Fruit fly (Drosophila melanogaster) whole organism, embryonic: Measurements from ENCODE around the gene LSm3.

Experiments
- Aef1 ChIP-seq: fragments of 200-800 bp; sonication (Bioruptor generic); IDR thresholded peaks from 3 replicates; pipeline ENCODE4 v1.3.6; 2022; ENCODE audit warnings: missing biosample characterization, missing genetic modification characterization
- B-H1 ChIP-seq: fragments of 200-800 bp; sonication (Bioruptor generic); IDR thresholded peaks from 3 replicates; pipeline ENCODE4 v1.3.6; 2022; ENCODE audit warnings: missing biosample characterization, missing genetic modification characterization
- CG10147 ChIP-seq: fragments of 200-800 bp; sonication (Bioruptor generic); optimal IDR thresholded peaks from 2 replicates; lab custom pipeline; 2019; ENCODE audit warnings: missing biosample characterization, mild to moderate bottlenecking, missing genetic modification characterization, moderate library complexity
- CG10321 ChIP-seq: fragments of 200-800 bp; sonication (Bioruptor generic); IDR thresholded peaks from 2 replicates; pipeline ENCODE4 v1.3.6; 2022; ENCODE audit warnings: missing biosample characterization, missing genetic modification characterization
- CG10462 ChIP-seq: fragments of 200-800 bp; sonication (Bioruptor generic); optimal IDR thresholded peaks from 2 replicates; lab custom pipeline; 2016; ENCODE audit warnings: missing biosample characterization, missing genetic modification characterization
- CG12219 ChIP-seq: fragments of 200-800 bp; sonication (Bioruptor generic); optimal IDR thresholded peaks from 3 replicates; lab custom pipeline; 2018; ENCODE audit warnings: missing biosample characterization, mild to moderate bottlenecking, missing genetic modification characterization
- CG12299 ChIP-seq: fragments of 200-800 bp; sonication (Bioruptor generic); optimal IDR thresholded peaks from 2 replicates; lab custom pipeline; 2018; ENCODE audit warnings: missing biosample characterization, mild to moderate bottlenecking, missing genetic modification characterization
- CG12769 ChIP-seq: fragments of 200-800 bp; sonication (Bioruptor generic); optimal IDR thresholded peaks from 2 replicates; lab custom pipeline; 2019; ENCODE audit warnings: missing biosample characterization, mild to moderate bottlenecking, missing genetic modification characterization, moderate library complexity
- CG1529 ChIP-seq: fragments of 200-800 bp; sonication (Bioruptor generic); optimal IDR thresholded peaks from 3 replicates; lab custom pipeline; 2018; ENCODE audit warnings: missing biosample characterization, missing genetic modification characterization
- CG16779 ChIP-seq: fragments of 200-800 bp; sonication (Bioruptor generic); IDR thresholded peaks from 2 replicates; pipeline ENCODE4 v1.3.6; 2022; ENCODE audit warnings: missing biosample characterization, missing genetic modification characterization
- CG17186 ChIP-seq: fragments of 200-800 bp; sonication (Bioruptor generic); optimal IDR thresholded peaks from 3 replicates; lab custom pipeline; 2017; ENCODE audit warnings: missing biosample characterization, missing genetic modification reagents, missing genetic modification characterization
- CG18476 ChIP-seq: fragments of 200-800 bp; sonication (Bioruptor generic); optimal IDR thresholded peaks from 2 replicates; lab custom pipeline; 2016; ENCODE audit warnings: missing biosample characterization, mild to moderate bottlenecking, missing genetic modification characterization
- CG18599 ChIP-seq: fragments of 200-800 bp; sonication (Bioruptor generic); optimal IDR thresholded peaks from 3 replicates; lab custom pipeline; 2017; ENCODE audit warnings: missing biosample characterization, missing genetic modification characterization, mild to moderate bottlenecking, moderate library complexity, missing genetic modification reagents
- CG2129 ChIP-seq: fragments of 200-800 bp; sonication (Bioruptor generic); IDR thresholded peaks from 2 replicates; pipeline ENCODE4 v1.3.6; 2022; ENCODE audit warnings: missing biosample characterization, missing genetic modification characterization; ENCODE audit not compliant: partially characterized antibody
- CG30403 ChIP-seq: fragments of 200-800 bp; sonication (Bioruptor generic); optimal IDR thresholded peaks from 3 replicates; lab custom pipeline; 2016; ENCODE audit warnings: missing biosample characterization, missing genetic modification characterization
- CG5953 ChIP-seq: fragments of 200-800 bp; sonication (Bioruptor generic); IDR thresholded peaks from 2 replicates; pipeline ENCODE4 v1.3.6; 2022; ENCODE audit warnings: missing biosample characterization, missing genetic modification characterization
- CG7556 ChIP-seq: fragments of 200-800 bp; sonication (Bioruptor generic); optimal IDR thresholded peaks from 2 replicates; lab custom pipeline; 2017; ENCODE audit warnings: missing biosample characterization, mild to moderate bottlenecking, missing genetic modification characterization
- CG9727 ChIP-seq: fragments of 200-800 bp; sonication (Bioruptor generic); optimal IDR thresholded peaks from 3 replicates; lab custom pipeline; 2017; ENCODE audit warnings: missing biosample characterization, mild to moderate bottlenecking, missing genetic modification characterization
- CHES-1-like ChIP-seq: fragments of 200-800 bp; sonication (Bioruptor generic); optimal IDR thresholded peaks from 2 replicates; lab custom pipeline; 2016; ENCODE audit warnings: missing biosample characterization, missing genetic modification characterization
- Doc2 ChIP-seq: fragments of 200-800 bp; sonication (Bioruptor generic); IDR thresholded peaks from 2 replicates; pipeline ENCODE4 v1.3.6; 2022; ENCODE audit warnings: missing biosample characterization, missing genetic modification characterization
- Dref ChIP-seq: fragments of 200-800 bp; sonication (Bioruptor generic); IDR thresholded peaks from 2 replicates; pipeline ENCODE4 v1.3.6; 2022; ENCODE audit warnings: missing biosample characterization, missing genetic modification characterization
- Eip74EF ChIP-seq, 2 experiments: fragments of 200-800 bp in 1 of 2; fragments of >200 bp in 1 of 2; sonication (Bioruptor generic) in 1 of 2; optimal IDR thresholded peaks; 2 replicates each; lab custom pipeline; 2017 to 2019; ENCODE audit warnings: missing biosample characterization in 2 of 2, missing genetic modification characterization in 2 of 2, mild to moderate bottlenecking in 1 of 2, moderate library complexity in 1 of 2
- HLHmδ ChIP-seq: fragments of 200-800 bp; sonication (Bioruptor generic); optimal IDR thresholded peaks from 2 replicates; lab custom pipeline; 2018; ENCODE audit warnings: missing biosample characterization, mild to moderate bottlenecking, missing genetic modification characterization, moderate library complexity
- Hmr ChIP-seq: fragments of 200-800 bp; sonication (Bioruptor generic); optimal IDR thresholded peaks from 3 replicates; lab custom pipeline; 2017; ENCODE audit warnings: mild to moderate bottlenecking, missing biosample characterization, missing genetic modification reagents, missing genetic modification characterization
- Hr39 ChIP-seq: fragments of >200 bp; optimal IDR thresholded peaks from 2 replicates; lab custom pipeline; 2017
- Max ChIP-seq: fragments of 200-800 bp; sonication (Bioruptor generic); optimal IDR thresholded peaks from 2 replicates; lab custom pipeline; 2016; ENCODE audit warnings: missing biosample characterization, mild to moderate bottlenecking, missing genetic modification characterization
- Mrtf ChIP-seq: fragments of 200-800 bp; sonication (Bioruptor generic); IDR thresholded peaks from 3 replicates; pipeline ENCODE4 v1.3.6; 2022; ENCODE audit warnings: missing biosample characterization, missing genetic modification characterization
- Neu2 ChIP-seq: fragments of 200-800 bp; sonication (Bioruptor generic); optimal IDR thresholded peaks from 3 replicates; lab custom pipeline; 2016; ENCODE audit warnings: missing biosample characterization, missing genetic modification characterization, borderline replicate concordance
- Nf-YB ChIP-seq: fragments of 200-800 bp; sonication (Bioruptor generic); optimal IDR thresholded peaks from 3 replicates; lab custom pipeline; 2019; ENCODE audit warnings: missing biosample characterization, mild to moderate bottlenecking, missing genetic modification characterization, moderate library complexity
- Oaz ChIP-seq: fragments of 200-800 bp; sonication (Bioruptor generic); IDR thresholded peaks from 2 replicates; pipeline ENCODE4 v1.3.6; 2022; ENCODE audit warnings: missing biosample characterization, missing genetic modification characterization
- Ravus ChIP-seq: fragments of 200-800 bp; sonication (Bioruptor generic); IDR thresholded peaks from 2 replicates; pipeline ENCODE4 v1.3.6; 2022; ENCODE audit warnings: missing biosample characterization, missing genetic modification characterization
- Sry-β ChIP-seq: fragments of 200-800 bp; sonication (Bioruptor generic); optimal IDR thresholded peaks from 2 replicates; lab custom pipeline; 2018; ENCODE audit warnings: missing biosample characterization, mild to moderate bottlenecking, missing genetic modification characterization, moderate library complexity
- YL-1 ChIP-seq: fragments of 200-800 bp; sonication (Bioruptor generic); optimal IDR thresholded peaks from 3 replicates; lab custom pipeline; 2017; ENCODE audit warnings: missing biosample characterization, mild to moderate bottlenecking, missing genetic modification characterization
- abd-A ChIP-seq: fragments of 200-800 bp; sonication (Bioruptor generic); optimal IDR thresholded peaks from 3 replicates; lab custom pipeline; 2019; ENCODE audit warnings: missing biosample characterization, mild to moderate bottlenecking, missing genetic modification characterization, moderate library complexity
- ara ChIP-seq: fragments of 200-800 bp; sonication (Bioruptor generic); IDR thresholded peaks from 2 replicates; pipeline ENCODE4 v1.3.6; 2022; ENCODE audit warnings: missing biosample characterization, missing genetic modification characterization
- ash1 ChIP-seq: fragments of 200-800 bp; sonication (Bioruptor generic); optimal IDR thresholded peaks from 2 replicates; lab custom pipeline; 2018; ENCODE audit warnings: missing biosample characterization, mild to moderate bottlenecking, missing genetic modification characterization
- bab2 ChIP-seq: fragments of 200-800 bp; sonication (Bioruptor generic); optimal IDR thresholded peaks from 2 replicates; lab custom pipeline; 2016; ENCODE audit warnings: missing biosample characterization, missing genetic modification characterization
- cg ChIP-seq: fragments of 200-800 bp; sonication (Bioruptor generic); optimal IDR thresholded peaks from 3 replicates; lab custom pipeline; 2019; ENCODE audit warnings: missing biosample characterization, mild to moderate bottlenecking, missing genetic modification characterization, moderate library complexity
- chm ChIP-seq: fragments of 200-800 bp; sonication (Bioruptor generic); IDR thresholded peaks from 2 replicates; pipeline ENCODE4 v1.3.6; 2022; ENCODE audit warnings: missing biosample characterization, missing genetic modification characterization
- insv ChIP-seq, 2 experiments: fragments of 200-800 bp; sonication (Bioruptor generic); optimal IDR thresholded peaks; 3 replicates each; lab custom pipeline; 2016 to 2018; ENCODE audit warnings: missing biosample characterization in 2 of 2, missing genetic modification characterization in 2 of 2
- jumu ChIP-seq: fragments of 200-800 bp; sonication (Bioruptor generic); optimal IDR thresholded peaks from 3 replicates; lab custom pipeline; 2016; ENCODE audit warnings: missing biosample characterization, missing genetic modification characterization
- lilli ChIP-seq: fragments of 200-800 bp; sonication (Bioruptor generic); optimal IDR thresholded peaks from 3 replicates; lab custom pipeline; 2016; ENCODE audit warnings: missing biosample characterization, missing genetic modification characterization
- lola ChIP-seq, 3 experiments: fragments of >200 bp in 2 of 3; fragments of 200-800 bp in 1 of 3; sonication (Bioruptor generic) in 1 of 3; optimal IDR thresholded peaks; 2 replicates each; lab custom pipeline; 2017 to 2019; ENCODE audit warnings: missing biosample characterization in 3 of 3, missing genetic modification characterization in 3 of 3, mild to moderate bottlenecking in 1 of 3, moderate library complexity in 1 of 3
- onecut ChIP-seq: fragments of 200-800 bp; sonication (Bioruptor generic); IDR thresholded peaks from 2 replicates; pipeline ENCODE4 v1.3.6; 2022; ENCODE audit warnings: missing biosample characterization, missing genetic modification characterization
- peb ChIP-seq: fragments of 200-800 bp; sonication (Bioruptor generic); IDR thresholded peaks from 2 replicates; pipeline ENCODE4 v1.3.6; 2022; ENCODE audit warnings: missing biosample characterization, missing genetic modification characterization
- ranshi ChIP-seq: fragments of 200-800 bp; sonication (Bioruptor generic); IDR thresholded peaks from 2 replicates; pipeline ENCODE4 v1.3.6; 2022; ENCODE audit warnings: missing biosample characterization, missing genetic modification characterization
- shn ChIP-seq: fragments of 200-800 bp; sonication (Bioruptor generic); optimal IDR thresholded peaks from 3 replicates; lab custom pipeline; 2016; ENCODE audit warnings: missing biosample characterization, missing genetic modification characterization
- sna ChIP-seq: fragments of 200-800 bp; sonication (Bioruptor generic); IDR thresholded peaks from 2 replicates; pipeline ENCODE4 v1.3.6; 2022; ENCODE audit warnings: missing biosample characterization, missing genetic modification characterization; ENCODE audit not compliant: partially characterized antibody
- vfl ChIP-seq: fragments of 200-800 bp; sonication (Bioruptor generic); optimal IDR thresholded peaks from 2 replicates; lab custom pipeline; 2016; ENCODE audit warnings: missing biosample characterization, missing genetic modification characterization
- zen2 ChIP-seq: fragments of 200-800 bp; sonication (Bioruptor generic); IDR thresholded peaks from 3 replicates; pipeline ENCODE4 v1.3.6; 2022; ENCODE audit warnings: missing biosample characterization, missing genetic modification characterization; ENCODE audit not compliant: partially characterized antibody

Gene LSm3

dm6 chr3R:24007775-24008506 is 11.9 kb downstream of the LSm3 start (continued):
- TF ChIP-seq ash1 (GFP tag; lab: Kevin White, UChicago) = no peak
- TF ChIP-seq zen2 (GFP tag; lab: Robert Waterston, UW) = no peak
- no peak for TF ChIP-seq YL-1 (GFP tag; lab: Kevin White, UChicago)
- peak; percentile 55 for TF ChIP-seq CG7556 (GFP tag; lab: Kevin White, UChicago)
- TF ChIP-seq CG1529 (GFP tag; lab: Kevin White, UChicago) = no peak
- TF ChIP-seq vfl (GFP tag; lab: Kevin White, UChicago) = no peak
- TF ChIP-seq bab2 (GFP tag; lab: Kevin White, UChicago) = no peak
- peak; percentile 67 for TF ChIP-seq CG12769
- TF ChIP-seq shn (GFP tag; lab: Kevin White, UChicago) = no peak
- TF ChIP-seq Nf-YB (GFP tag; lab: Kevin White, UChicago) = no peak
- TF ChIP-seq peb (GFP tag; lab: Robert Waterston, UW) = no peak
- TF ChIP-seq lilli (GFP tag; lab: Kevin White, UChicago) = peak; percentile 34
- peak; percentile 7 for TF ChIP-seq Hmr (GFP tag; lab: Kevin White, UChicago)
- no peak for TF ChIP-seq insv (GFP tag; optimal IDR thresholded peaks at IDR 0.05; lab: Kevin White, UChicago)
- no peak for TF ChIP-seq chm (GFP tag; lab: Robert Waterston, UW)
- peak; percentile 48 for TF ChIP-seq CG30403 (GFP tag; lab: Kevin White, UChicago)
- no peak for TF ChIP-seq HLHmδ
- no peak for TF ChIP-seq CG2129
- no peak for TF ChIP-seq Ravus (GFP tag; lab: Robert Waterston, UW)
- no peak for TF ChIP-seq abd-A (tag; lab: Kevin White, UChicago)
- TF ChIP-seq CG18476 (GFP tag; lab: Kevin White, UChicago) = no peak
- no peak for TF ChIP-seq onecut (GFP tag; lab: Robert Waterston, UW)
- no peak for TF ChIP-seq Dref
- TF ChIP-seq CG16779 = no peak
- TF ChIP-seq CG5953 (GFP tag; lab: Robert Waterston, UW) = no peak
- peak; percentile 9 for TF ChIP-seq CG18599
- TF ChIP-seq CG10147 = no peak
- TF ChIP-seq Eip74EF (GFP tag; optimal IDR thresholded peaks at IDR 0.05; lab: Kevin White, UChicago) = no peak
- peak; percentile 39 for TF ChIP-seq cg (GFP tag; lab: Kevin White, UChicago)
- TF ChIP-seq CG17186 = no peak
- no peak for TF ChIP-seq CG10462
- no peak for TF ChIP-seq sna (GFP tag; lab: Robert Waterston, UW)
- no peak for TF ChIP-seq CG12219 (GFP tag; lab: Kevin White, UChicago)
- no peak for TF ChIP-seq ara (GFP tag; lab: Robert Waterston, UW)
- no peak for TF ChIP-seq Aef1 (GFP tag; lab: Robert Waterston, UW)
- no peak for TF ChIP-seq Sry-β (GFP tag; lab: Kevin White, UChicago)
- no peak for TF ChIP-seq Max (GFP tag; lab: Kevin White, UChicago)
- TF ChIP-seq CHES-1-like (GFP tag; lab: Kevin White, UChicago) = no peak
- TF ChIP-seq ranshi (GFP tag; lab: Robert Waterston, UW) = no peak
- peak in 1 of 3 experiments; percentile 22 for TF ChIP-seq lola (GFP tag; optimal IDR thresholded peaks at IDR 0.05; lab: Kevin White, UChicago)
- no peak for TF ChIP-seq CG12299 (tag; lab: Kevin White, UChicago)
- TF ChIP-seq CG9727 (GFP tag; lab: Kevin White, UChicago) = no peak
- no peak for TF ChIP-seq Doc2
- no peak for TF ChIP-seq Oaz (GFP tag; lab: Robert Waterston, UW)
- no peak for TF ChIP-seq Mrtf (GFP tag; lab: Robert Waterston, UW)
- TF ChIP-seq B-H1 (GFP tag; lab: Robert Waterston, UW) = no peak
- no peak for TF ChIP-seq CG10321 (GFP tag; lab: Robert Waterston, UW)
- no peak for TF ChIP-seq Neu2 (GFP tag; lab: Kevin White, UChicago)
- TF ChIP-seq jumu (GFP tag; lab: Kevin White, UChicago) = no peak
- no peak for TF ChIP-seq Hr39 (lab: Kevin White, UChicago)
